Worm (Caenorhabditis elegans): ENCODE measurements around the gene uev-2.

Gene uev-2

ce11 chrIII:5564325-5564724 is 18.6 kb upstream of the uev-2 start:
- no peak for TF ChIP-seq nhr-80 (tag; optimal IDR thresholded peaks at IDR 0.05)

ce11 chrIII:5564799-5565198 is 18.1 kb upstream of the uev-2 start, which contains the start of gene mlc-3:
Gene mlc-3 (plus strand): TSS chrIII:5565025.
- 0 out of 2 replicates have a peak, but pooled peaks have one; percentile 69 for TF ChIP-seq ztf-28 (GFP tag; IDR thresholded peaks at IDR 0.05)
- 0 out of 2 replicates have a peak, but pooled peaks have one; percentile 46 for TF ChIP-seq Y53G8AR.9 (GFP tag; conservative IDR thresholded peaks at IDR 0.05)
- TF ChIP-seq zfh-2 (GFP tag; conservative IDR thresholded peaks at IDR 0.05): peak; percentile 64
- TF ChIP-seq him-1 (tag; optimal IDR thresholded peaks at IDR 0.05): peak; percentile 47
- no peak for TF ChIP-seq cebp-1 (GFP tag; IDR thresholded peaks at IDR 0.05)
- TF ChIP-seq cebp-1 (tag; optimal IDR thresholded peaks at IDR 0.05): peak; percentile 15
- no peak for TF ChIP-seq Y56A3A.18 (GFP tag; IDR thresholded peaks at IDR 0.05)

ce11 chrIII:5565699-5566098 is 17.2 kb upstream of the uev-2 start:
- TF ChIP-seq ceh-27 (GFP tag; optimal IDR thresholded peaks at IDR 0.05): peak; percentile 2
- TF ChIP-seq lsy-27 (tag; optimal IDR thresholded peaks at IDR 0.05; ENCODE audit: borderline replicate concordance, insufficient read depth): no peak
- TF ChIP-seq dpl-1 (GFP tag; optimal IDR thresholded peaks at IDR 0.05): no peak
- TF ChIP-seq F37B4.10 (GFP tag; IDR thresholded peaks at IDR 0.05): no peak
- no peak for TF ChIP-seq ekl-4 (GFP tag; IDR thresholded peaks at IDR 0.05)

ce11 chrIII:5566496-5566895 is 16.4 kb upstream of the uev-2 start:
- TF ChIP-seq Y53G8AR.9 (GFP tag; conservative IDR thresholded peaks at IDR 0.05) (no peak), ceh-100 (GFP tag; IDR thresholded peaks at IDR 0.05) (no peak), madf-6 (GFP tag; IDR thresholded peaks at IDR 0.05) (no peak), F10E7.11 (tag; optimal IDR thresholded peaks at IDR 0.05) (no peak), rpc-1 (optimal IDR thresholded peaks at IDR 0.05) (no peak), rpc-1 (tag; optimal IDR thresholded peaks at IDR 0.05) (no peak), bed-2 (GFP tag; IDR thresholded peaks at IDR 0.05) (no peak), F55B11.4 (tag; optimal IDR thresholded peaks at IDR 0.05; ENCODE audit: borderline replicate concordance, insufficient read depth) (no peak), sdz-38 (tag; optimal IDR thresholded peaks at IDR 0.05) (no peak), mcd-1 (GFP tag; IDR thresholded peaks at IDR 0.05) (no peak), chd-7 (tag; optimal IDR thresholded peaks at IDR 0.05) (no peak), xnd-1 (tag; optimal IDR thresholded peaks at IDR 0.05) (no peak)

- TF ChIP-seq cebp-1 (GFP tag; IDR thresholded peaks at IDR 0.05): no peak
- TF ChIP-seq cebp-1 (tag; optimal IDR thresholded peaks at IDR 0.05): no peak
- TF ChIP-seq aptf-3 (GFP tag; IDR thresholded peaks at IDR 0.05): 0 out of 2 replicates have a peak, but pooled peaks have one; percentile 12
Observed at ce11 chrIII:5568265-5568664, 14.7 kb upstream of the uev-2 start.

ce11 chrIII:5568679-5569078 is 14.2 kb upstream of the uev-2 start, which contains the start of gene nspb-12:
Gene nspb-12 (minus strand): TSS chrIII:5568779.
- TF ChIP-seq T07F8.4 (tag; optimal IDR thresholded peaks at IDR 0.05) (no peak), Y67H2A.10 (GFP tag; conservative IDR thresholded peaks at IDR 0.05) (no peak), fkh-3 (tag; optimal IDR thresholded peaks at IDR 0.05) (no peak), B0035.1 (tag; optimal IDR thresholded peaks at IDR 0.05) (no peak), ccch-3 (GFP tag; optimal IDR thresholded peaks at IDR 0.05) (no peak), bed-1 (GFP tag; IDR thresholded peaks at IDR 0.05) (no peak), K11D2.4 (GFP tag; IDR thresholded peaks at IDR 0.05) (no peak)
